Fruit fly (Drosophila melanogaster) whole organism, prepupa: ENCODE results near the gene Pex23.

Source experiments
- CG10631 ChIP-seq: fragments of 200-800 bp; sonication (Bioruptor generic); optimal IDR thresholded peaks from 2 replicates; lab custom pipeline; 2016; ENCODE audit warnings: missing biosample characterization, missing genetic modification characterization
- CG11294 ChIP-seq: fragments of 200-800 bp; sonication (Bioruptor generic); IDR thresholded peaks from 2 replicates; pipeline ENCODE4 v1.3.6; 2022; ENCODE audit warnings: missing biosample characterization, missing genetic modification characterization
- CG11762 ChIP-seq: fragments of 200-800 bp; sonication (Bioruptor generic); optimal IDR thresholded peaks from 3 replicates; lab custom pipeline; 2016; ENCODE audit warnings: missing biosample characterization, missing genetic modification characterization; ENCODE audit not compliant: insufficient read depth
- CG11902 ChIP-seq: fragments of 200-800 bp; sonication (Bioruptor generic); optimal IDR thresholded peaks from 3 replicates; lab custom pipeline; 2016; ENCODE audit warnings: missing biosample characterization, missing genetic modification characterization
- CG1621 ChIP-seq: fragments of 200-800 bp; sonication (Bioruptor generic); optimal IDR thresholded peaks from 3 replicates; lab custom pipeline; 2018; ENCODE audit warnings: missing biosample characterization, mild to moderate bottlenecking, missing genetic modification characterization
- CG16779 ChIP-seq: fragments of 200-800 bp; sonication (Bioruptor generic); optimal IDR thresholded peaks from 3 replicates; lab custom pipeline; 2017; ENCODE audit warnings: missing biosample characterization, mild to moderate bottlenecking, missing genetic modification characterization
- CG3032 ChIP-seq: fragments of 200-800 bp; optimal IDR thresholded peaks from 2 replicates; lab custom pipeline; 2019; ENCODE audit warnings: missing biosample characterization, mild to moderate bottlenecking, missing genetic modification characterization, moderate library complexity
- CG31627 ChIP-seq: fragments of 200-800 bp; sonication (Bioruptor generic); optimal IDR thresholded peaks from 3 replicates; lab custom pipeline; 2016; ENCODE audit warnings: missing biosample characterization, missing genetic modification characterization
- CG32006 ChIP-seq: fragments of 200-800 bp; sonication (Bioruptor generic); optimal IDR thresholded peaks from 3 replicates; lab custom pipeline; 2017; ENCODE audit warnings: missing biosample characterization, mild to moderate bottlenecking, missing genetic modification characterization
- CG3919 ChIP-seq: fragments of 200-800 bp; sonication (Bioruptor generic); optimal IDR thresholded peaks from 3 replicates; lab custom pipeline; 2016; ENCODE audit warnings: missing biosample characterization, missing genetic modification characterization
- CG4318 ChIP-seq: fragments of 200-800 bp; sonication (Bioruptor generic); optimal IDR thresholded peaks from 3 replicates; lab custom pipeline; 2017; ENCODE audit warnings: missing biosample characterization, mild to moderate bottlenecking, missing genetic modification characterization
- CG6276 ChIP-seq: fragments of 200-800 bp; sonication (Bioruptor generic); optimal IDR thresholded peaks from 2 replicates; lab custom pipeline; 2017; ENCODE audit warnings: missing biosample characterization, mild to moderate bottlenecking, missing genetic modification characterization
- CG6792 ChIP-seq: fragments of 200-800 bp; sonication (Bioruptor generic); optimal IDR thresholded peaks from 3 replicates; lab custom pipeline; 2016; ENCODE audit warnings: missing biosample characterization, missing genetic modification characterization
- CG8119 ChIP-seq: fragments of 200-800 bp; sonication (Bioruptor generic); IDR thresholded peaks from 3 replicates; pipeline ENCODE4 v1.3.6; 2022; ENCODE audit warnings: missing biosample characterization, missing genetic modification characterization
- CG8319 ChIP-seq: fragments of 200-800 bp; sonication (Bioruptor generic); optimal IDR thresholded peaks from 3 replicates; lab custom pipeline; 2016; ENCODE audit warnings: missing biosample characterization, missing genetic modification characterization
- CG8632 ChIP-seq: fragments of 200-800 bp; sonication (Bioruptor generic); optimal IDR thresholded peaks from 3 replicates; lab custom pipeline; 2016; ENCODE audit warnings: missing biosample characterization, missing genetic modification characterization
- Eip75B ChIP-seq: fragments of 200-800 bp; sonication (Bioruptor generic); optimal IDR thresholded peaks from 3 replicates; lab custom pipeline; 2016; ENCODE audit warnings: missing biosample characterization, missing genetic modification characterization
- Eip78C ChIP-seq: fragments of 200-800 bp; sonication (Bioruptor generic); peaks from one replicate; lab custom pipeline; 2016; ENCODE audit warnings: missing biosample characterization, missing genetic modification characterization
- Eip93F ChIP-seq: fragments of 200-800 bp; sonication (Bioruptor generic); optimal IDR thresholded peaks from 2 replicates; lab custom pipeline; 2016; ENCODE audit warnings: missing biosample characterization, mild to moderate bottlenecking, missing genetic modification characterization
- Ets21C ChIP-seq: fragments of 200-800 bp; sonication (Bioruptor generic); optimal IDR thresholded peaks from 3 replicates; lab custom pipeline; 2016; ENCODE audit warnings: missing biosample characterization, missing genetic modification characterization
- Hr38 ChIP-seq: sonication (Bioruptor generic); optimal IDR thresholded peaks from 2 replicates; lab custom pipeline; 2016; ENCODE audit warnings: missing biosample characterization, missing genetic modification characterization
- Hr39 ChIP-seq: fragments of 200-800 bp; sonication (Bioruptor generic); optimal IDR thresholded peaks from 2 replicates; lab custom pipeline; 2016; ENCODE audit warnings: missing biosample characterization, missing genetic modification characterization
- Hr4 ChIP-seq: fragments of 200-800 bp; sonication (Bioruptor generic); optimal IDR thresholded peaks from 3 replicates; lab custom pipeline; 2016; ENCODE audit warnings: missing biosample characterization, missing genetic modification characterization
- Lpt ChIP-seq: fragments of 200-800 bp; sonication (Bioruptor generic); optimal IDR thresholded peaks from 3 replicates; lab custom pipeline; 2016; ENCODE audit warnings: missing biosample characterization, missing genetic modification characterization
- Met ChIP-seq: fragments of 200-800 bp; sonication (Bioruptor generic); optimal IDR thresholded peaks from 3 replicates; lab custom pipeline; 2016; ENCODE audit warnings: missing biosample characterization, missing genetic modification characterization
- OdsH ChIP-seq: fragments of 200-800 bp; sonication (Bioruptor generic); optimal IDR thresholded peaks from 3 replicates; lab custom pipeline; 2016; ENCODE audit warnings: missing biosample characterization, missing genetic modification characterization
- Smox ChIP-seq: fragments of 200-800 bp; sonication (Bioruptor generic); optimal IDR thresholded peaks from 3 replicates; lab custom pipeline; 2016; ENCODE audit warnings: missing biosample characterization, missing genetic modification characterization
- Sox102F ChIP-seq: fragments of 200-800 bp; sonication (Bioruptor generic); optimal IDR thresholded peaks from 2 replicates; lab custom pipeline; 2016; ENCODE audit warnings: missing biosample characterization, mild to moderate bottlenecking, missing genetic modification characterization
- Sox14 ChIP-seq: fragments of 200-800 bp; sonication (Bioruptor generic); optimal IDR thresholded peaks from 3 replicates; lab custom pipeline; 2016; ENCODE audit warnings: missing biosample characterization, missing genetic modification characterization
- Sox15 ChIP-seq: fragments of 200-800 bp; sonication (Bioruptor generic); optimal IDR thresholded peaks from 3 replicates; lab custom pipeline; 2016; ENCODE audit warnings: missing biosample characterization, missing genetic modification characterization
- achi ChIP-seq: fragments of 200-800 bp; sonication (Bioruptor generic); optimal IDR thresholded peaks from 3 replicates; lab custom pipeline; 2016; ENCODE audit warnings: missing biosample characterization, missing genetic modification characterization
- acj6 ChIP-seq: fragments of 200-800 bp; sonication (Bioruptor generic); optimal IDR thresholded peaks from 3 replicates; lab custom pipeline; 2016; ENCODE audit warnings: missing biosample characterization, missing genetic modification characterization
- cyc ChIP-seq: fragments of 200-800 bp; sonication (Bioruptor generic); optimal IDR thresholded peaks from 3 replicates; lab custom pipeline; 2016; ENCODE audit warnings: missing biosample characterization, missing genetic modification characterization
- dac ChIP-seq: fragments of 200-800 bp; sonication (Bioruptor generic); optimal IDR thresholded peaks from 2 replicates; lab custom pipeline; 2017; ENCODE audit warnings: missing biosample characterization, mild to moderate bottlenecking, missing genetic modification characterization
- dsx ChIP-seq: fragments of 200-800 bp; optimal IDR thresholded peaks from 3 replicates; lab custom pipeline; 2019; ENCODE audit warnings: missing biosample characterization, mild to moderate bottlenecking, missing genetic modification characterization, moderate library complexity; ENCODE audit not compliant: poor library complexity, severe bottlenecking
- eg ChIP-seq: fragments of 200-800 bp; sonication (Bioruptor generic); IDR thresholded peaks from 3 replicates; pipeline ENCODE4 v1.3.6; 2022; ENCODE audit warnings: missing biosample characterization, missing genetic modification characterization
- esn ChIP-seq: fragments of 200-800 bp; sonication (Bioruptor generic); optimal IDR thresholded peaks from 2 replicates; lab custom pipeline; 2016; ENCODE audit warnings: missing biosample characterization, mild to moderate bottlenecking, missing genetic modification characterization, moderate library complexity
- fd59A ChIP-seq: fragments of 200-800 bp; sonication (Bioruptor generic); optimal IDR thresholded peaks from 2 replicates; lab custom pipeline; 2017; ENCODE audit warnings: missing biosample characterization, mild to moderate bottlenecking, missing genetic modification characterization, missing genetic modification reagents
- fd85E ChIP-seq: fragments of 200-800 bp; sonication (Bioruptor generic); optimal IDR thresholded peaks from 3 replicates; lab custom pipeline; 2016; ENCODE audit warnings: missing biosample characterization, missing genetic modification characterization
- fkh ChIP-seq: fragments of 200-800 bp; sonication (Bioruptor generic); optimal IDR thresholded peaks from 3 replicates; lab custom pipeline; 2017; ENCODE audit warnings: missing biosample characterization, mild to moderate bottlenecking, missing genetic modification characterization, moderate library complexity
- lz ChIP-seq: fragments of 200-800 bp; sonication (Bioruptor generic); optimal IDR thresholded peaks from 3 replicates; lab custom pipeline; 2016; ENCODE audit warnings: missing biosample characterization, missing genetic modification characterization
- net ChIP-seq: fragments of 200-800 bp; sonication (Bioruptor generic); optimal IDR thresholded peaks from 3 replicates; lab custom pipeline; 2016; ENCODE audit warnings: missing biosample characterization, missing genetic modification characterization
- pdm3 ChIP-seq: fragments of 200-800 bp; sonication (Bioruptor generic); optimal IDR thresholded peaks from 3 replicates; lab custom pipeline; 2016; ENCODE audit warnings: missing biosample characterization, missing genetic modification characterization
- salr ChIP-seq, 2 experiments: fragments of 200-800 bp; sonication (Bioruptor generic); optimal IDR thresholded peaks; 3 replicates each; lab custom pipeline; 2016 to 2018; ENCODE audit warnings: missing biosample characterization in 2 of 2, missing genetic modification characterization in 2 of 2, mild to moderate bottlenecking in 1 of 2
- spab ChIP-seq: fragments of 200-800 bp; sonication (Bioruptor generic); optimal IDR thresholded peaks from 2 replicates; lab custom pipeline; 2017; ENCODE audit warnings: missing biosample characterization, mild to moderate bottlenecking, missing genetic modification characterization, missing genetic modification reagents
- ss ChIP-seq, 2 experiments: fragments of 200-800 bp; sonication (Bioruptor generic); optimal IDR thresholded peaks; 2 replicates in 1 of 2; 3 replicates in 1 of 2; lab custom pipeline; 2017 to 2018; ENCODE audit warnings: mild to moderate bottlenecking in 2 of 2, missing biosample characterization in 2 of 2, missing genetic modification characterization in 2 of 2, moderate library complexity in 1 of 2
- topi ChIP-seq: fragments of 200-800 bp; sonication (Bioruptor generic); optimal IDR thresholded peaks from 3 replicates; lab custom pipeline; 2016; ENCODE audit warnings: missing biosample characterization, missing genetic modification characterization
- vri ChIP-seq: fragments of 200-800 bp; sonication (Bioruptor generic); optimal IDR thresholded peaks from 3 replicates; lab custom pipeline; 2016; ENCODE audit warnings: missing biosample characterization, mild to moderate bottlenecking, missing genetic modification characterization

Pex23 gene

dm6 chr3L:20316956-20317589, 15.1 kb upstream of the Pex23 start, which contains the start of gene Spn77Ba (continued):
- TF ChIP-seq CG4318 (GFP tag; lab: Kevin White, UChicago) (no peak), CG11294 (GFP tag; lab: Robert Waterston, UW) (no peak), CG3919 (GFP tag; lab: Kevin White, UChicago) (peak; percentile 58), Smox (GFP tag; lab: Kevin White, UChicago) (no peak), spab (GFP tag; lab: Kevin White, UChicago) (no peak), vri (peak; percentile 77), Met (peak; percentile 13), esn (GFP tag; lab: Kevin White, UChicago) (no peak), fd59A (GFP tag; lab: Kevin White, UChicago) (no peak), eg (GFP tag; lab: Robert Waterston, UW) (no peak; the same call in 2 of the 3 replicates), Eip75B (GFP tag; lab: Kevin White, UChicago) (peak; percentile 27), dsx (GFP tag; lab: Kevin White, UChicago) (peak; percentile 57), acj6 (GFP tag; lab: Kevin White, UChicago) (no peak), Eip93F (GFP tag; lab: Kevin White, UChicago) (no peak), net (GFP tag; lab: Kevin White, UChicago) (peak; percentile 57), CG8319 (GFP tag; lab: Kevin White, UChicago) (no peak)
- TF ChIP-seq, all 60 proteins: peak for 20

dm6 chr3L:20313469-20313868, 11.5 kb upstream of the Pex23 start, which contains the start of gene alphaSnap:
Gene alphaSnap (plus strand): TSS chr3L:20313632.
- TF ChIP-seq ss (GFP tag; optimal IDR thresholded peaks at IDR 0.05; lab: Kevin White, UChicago): peak in 1 of 2 experiments; percentile 5
- TF ChIP-seq cyc: peak; percentile 11
- TF ChIP-seq CG16779 (tag; lab: Kevin White, UChicago): no peak
- TF ChIP-seq CG31627: peak; percentile 29
- peak; percentile 83 for TF ChIP-seq Eip78C (GFP tag; lab: Kevin White, UChicago)
- peak; percentile 14 for TF ChIP-seq CG3032
- no peak for TF ChIP-seq Hr39 (GFP tag; lab: Kevin White, UChicago)
- no peak for TF ChIP-seq CG32006
- TF ChIP-seq CG8632 (GFP tag; lab: Kevin White, UChicago): no peak
- peak; percentile 35 for TF ChIP-seq topi
- no peak for TF ChIP-seq CG6276 (GFP tag; lab: Kevin White, UChicago)
- TF ChIP-seq achi: no peak
- no peak for TF ChIP-seq fd59A (GFP tag; lab: Kevin White, UChicago)
- TF ChIP-seq OdsH (GFP tag; lab: Kevin White, UChicago): no peak
- no peak for TF ChIP-seq CG10631 (GFP tag; lab: Kevin White, UChicago)
- peak; percentile 26 for TF ChIP-seq CG1621 (tag; lab: Kevin White, UChicago)
- no peak for TF ChIP-seq CG11294 (GFP tag; lab: Robert Waterston, UW)
- peak; percentile 19 for TF ChIP-seq dsx (GFP tag; lab: Kevin White, UChicago)
- no peak for TF ChIP-seq CG6792 (GFP tag; lab: Kevin White, UChicago)
- no peak for TF ChIP-seq Sox102F (GFP tag; lab: Kevin White, UChicago)
- TF ChIP-seq dac (GFP tag; lab: Kevin White, UChicago): no peak
- no peak for TF ChIP-seq Lpt (GFP tag; lab: Kevin White, UChicago)
- TF ChIP-seq CG4318 (GFP tag; lab: Kevin White, UChicago): no peak
- no peak for TF ChIP-seq fd85E (GFP tag; lab: Kevin White, UChicago)
- TF ChIP-seq Eip75B (GFP tag; lab: Kevin White, UChicago): no peak
- TF ChIP-seq salr (GFP tag; optimal IDR thresholded peaks at IDR 0.05; lab: Kevin White, UChicago): no peak
- TF ChIP-seq Ets21C: no peak
- TF ChIP-seq Hr4 (GFP tag; lab: Kevin White, UChicago): no peak
- no peak for TF ChIP-seq eg (GFP tag; lab: Robert Waterston, UW)
- no peak for TF ChIP-seq lz
- no peak for TF ChIP-seq CG11902 (GFP tag; lab: Kevin White, UChicago)
- no peak for TF ChIP-seq CG11762 (GFP tag; lab: Kevin White, UChicago)
- peak; percentile 51 for TF ChIP-seq esn (GFP tag; lab: Kevin White, UChicago)
- no peak for TF ChIP-seq vri
- TF ChIP-seq Hr38 (GFP tag; lab: Kevin White, UChicago): no peak
- peak; percentile 46 for TF ChIP-seq Sox14
- TF ChIP-seq Sox15: no peak
- TF ChIP-seq CG8119 (GFP tag; lab: Robert Waterston, UW): no peak
- TF ChIP-seq fkh (GFP tag; lab: Kevin White, UChicago): peak; percentile 56
- no peak for TF ChIP-seq pdm3 (GFP tag; lab: Kevin White, UChicago)
